Fruit fly (Drosophila melanogaster) whole organism, prepupa: ENCODE results near the gene RhoL.

Experiments
- Blimp-1 ChIP-seq: fragments of 200-800 bp; sonication (Bioruptor generic); optimal IDR thresholded peaks from 3 replicates; lab custom pipeline; 2017; ENCODE audit warnings: missing biosample characterization, missing genetic modification characterization, mild to moderate bottlenecking, moderate library complexity, missing genetic modification reagents
- CG10669 ChIP-seq: fragments of 200-800 bp; sonication (Bioruptor generic); optimal IDR thresholded peaks from 3 replicates; lab custom pipeline; 2018; ENCODE audit warnings: missing biosample characterization, mild to moderate bottlenecking, missing genetic modification characterization, moderate library complexity
- CG11294 ChIP-seq: fragments of 200-800 bp; sonication (Bioruptor generic); IDR thresholded peaks from 2 replicates; pipeline ENCODE4 v1.3.6; 2022; ENCODE audit warnings: missing biosample characterization, missing genetic modification characterization
- CG11762 ChIP-seq: fragments of 200-800 bp; sonication (Bioruptor generic); optimal IDR thresholded peaks from 3 replicates; lab custom pipeline; 2016; ENCODE audit warnings: missing biosample characterization, missing genetic modification characterization; ENCODE audit not compliant: insufficient read depth
- CG11902 ChIP-seq: fragments of 200-800 bp; sonication (Bioruptor generic); optimal IDR thresholded peaks from 3 replicates; lab custom pipeline; 2016; ENCODE audit warnings: missing biosample characterization, missing genetic modification characterization
- CG15336 ChIP-seq: fragments of 200-800 bp; sonication (Bioruptor generic); IDR thresholded peaks from 2 replicates; pipeline ENCODE4 v1.3.6; 2022; ENCODE audit warnings: missing biosample characterization, missing genetic modification characterization
- CG1621 ChIP-seq: fragments of 200-800 bp; sonication (Bioruptor generic); optimal IDR thresholded peaks from 3 replicates; lab custom pipeline; 2018; ENCODE audit warnings: missing biosample characterization, mild to moderate bottlenecking, missing genetic modification characterization
- CG3032 ChIP-seq: fragments of 200-800 bp; optimal IDR thresholded peaks from 2 replicates; lab custom pipeline; 2019; ENCODE audit warnings: missing biosample characterization, mild to moderate bottlenecking, missing genetic modification characterization, moderate library complexity
- CG31627 ChIP-seq: fragments of 200-800 bp; sonication (Bioruptor generic); optimal IDR thresholded peaks from 3 replicates; lab custom pipeline; 2016; ENCODE audit warnings: missing biosample characterization, missing genetic modification characterization
- CG32006 ChIP-seq: fragments of 200-800 bp; sonication (Bioruptor generic); optimal IDR thresholded peaks from 3 replicates; lab custom pipeline; 2017; ENCODE audit warnings: missing biosample characterization, mild to moderate bottlenecking, missing genetic modification characterization
- CG34406 ChIP-seq: fragments of 200-800 bp; sonication (Bioruptor generic); optimal IDR thresholded peaks from 3 replicates; lab custom pipeline; 2016; ENCODE audit warnings: missing biosample characterization, missing genetic modification characterization
- CG3919 ChIP-seq: fragments of 200-800 bp; sonication (Bioruptor generic); optimal IDR thresholded peaks from 3 replicates; lab custom pipeline; 2016; ENCODE audit warnings: missing biosample characterization, missing genetic modification characterization
- CG6163 ChIP-seq: fragments of 200-800 bp; sonication (Bioruptor generic); IDR thresholded peaks from 3 replicates; pipeline ENCODE4 v1.3.6; 2022; ENCODE audit warnings: missing biosample characterization, missing genetic modification characterization
- CG6276 ChIP-seq: fragments of 200-800 bp; sonication (Bioruptor generic); optimal IDR thresholded peaks from 2 replicates; lab custom pipeline; 2017; ENCODE audit warnings: missing biosample characterization, mild to moderate bottlenecking, missing genetic modification characterization
- CG6792 ChIP-seq: fragments of 200-800 bp; sonication (Bioruptor generic); optimal IDR thresholded peaks from 3 replicates; lab custom pipeline; 2016; ENCODE audit warnings: missing biosample characterization, missing genetic modification characterization
- CG6808 ChIP-seq: fragments of 200-800 bp; sonication (Bioruptor generic); optimal IDR thresholded peaks from 3 replicates; lab custom pipeline; 2017; ENCODE audit warnings: missing biosample characterization, missing genetic modification characterization, mild to moderate bottlenecking, moderate library complexity, missing genetic modification reagents
- CG6854 ChIP-seq: fragments of 200-800 bp; sonication (Bioruptor generic); optimal IDR thresholded peaks from 2 replicates; lab custom pipeline; 2017; ENCODE audit warnings: missing biosample characterization, mild to moderate bottlenecking, missing genetic modification characterization
- CG8119 ChIP-seq: fragments of 200-800 bp; sonication (Bioruptor generic); IDR thresholded peaks from 3 replicates; pipeline ENCODE4 v1.3.6; 2022; ENCODE audit warnings: missing biosample characterization, missing genetic modification characterization
- CG8319 ChIP-seq: fragments of 200-800 bp; sonication (Bioruptor generic); optimal IDR thresholded peaks from 3 replicates; lab custom pipeline; 2016; ENCODE audit warnings: missing biosample characterization, missing genetic modification characterization
- CG9139 ChIP-seq: fragments of 200-800 bp; sonication (Bioruptor generic); optimal IDR thresholded peaks from 3 replicates; lab custom pipeline; 2017; ENCODE audit warnings: missing biosample characterization, mild to moderate bottlenecking, missing genetic modification characterization
- Eip75B ChIP-seq: fragments of 200-800 bp; sonication (Bioruptor generic); optimal IDR thresholded peaks from 3 replicates; lab custom pipeline; 2016; ENCODE audit warnings: missing biosample characterization, missing genetic modification characterization
- Eip78C ChIP-seq: fragments of 200-800 bp; sonication (Bioruptor generic); peaks from one replicate; lab custom pipeline; 2016; ENCODE audit warnings: missing biosample characterization, missing genetic modification characterization
- Eip93F ChIP-seq: fragments of 200-800 bp; sonication (Bioruptor generic); optimal IDR thresholded peaks from 2 replicates; lab custom pipeline; 2016; ENCODE audit warnings: missing biosample characterization, mild to moderate bottlenecking, missing genetic modification characterization
- Ets21C ChIP-seq: fragments of 200-800 bp; sonication (Bioruptor generic); optimal IDR thresholded peaks from 3 replicates; lab custom pipeline; 2016; ENCODE audit warnings: missing biosample characterization, missing genetic modification characterization
- Ets96B ChIP-seq: fragments of 200-800 bp; optimal IDR thresholded peaks from 2 replicates; lab custom pipeline; 2019; ENCODE audit warnings: missing biosample characterization, mild to moderate bottlenecking, missing genetic modification characterization, moderate library complexity
- Gug ChIP-seq: fragments of 200-800 bp; sonication (Bioruptor generic); IDR thresholded peaks from 2 replicates; pipeline ENCODE4 v1.3.6; 2022; ENCODE audit warnings: missing biosample characterization, missing genetic modification characterization
- Hr38 ChIP-seq: sonication (Bioruptor generic); optimal IDR thresholded peaks from 2 replicates; lab custom pipeline; 2016; ENCODE audit warnings: missing biosample characterization, missing genetic modification characterization
- Hr39 ChIP-seq: fragments of 200-800 bp; sonication (Bioruptor generic); optimal IDR thresholded peaks from 2 replicates; lab custom pipeline; 2016; ENCODE audit warnings: missing biosample characterization, missing genetic modification characterization
- Lpt ChIP-seq: fragments of 200-800 bp; sonication (Bioruptor generic); optimal IDR thresholded peaks from 3 replicates; lab custom pipeline; 2016; ENCODE audit warnings: missing biosample characterization, missing genetic modification characterization
- Met ChIP-seq: fragments of 200-800 bp; sonication (Bioruptor generic); optimal IDR thresholded peaks from 3 replicates; lab custom pipeline; 2016; ENCODE audit warnings: missing biosample characterization, missing genetic modification characterization
- OdsH ChIP-seq: fragments of 200-800 bp; sonication (Bioruptor generic); optimal IDR thresholded peaks from 3 replicates; lab custom pipeline; 2016; ENCODE audit warnings: missing biosample characterization, missing genetic modification characterization
- Smox ChIP-seq: fragments of 200-800 bp; sonication (Bioruptor generic); optimal IDR thresholded peaks from 3 replicates; lab custom pipeline; 2016; ENCODE audit warnings: missing biosample characterization, missing genetic modification characterization
- Sox102F ChIP-seq: fragments of 200-800 bp; sonication (Bioruptor generic); optimal IDR thresholded peaks from 2 replicates; lab custom pipeline; 2016; ENCODE audit warnings: missing biosample characterization, mild to moderate bottlenecking, missing genetic modification characterization
- Sox14 ChIP-seq: fragments of 200-800 bp; sonication (Bioruptor generic); optimal IDR thresholded peaks from 3 replicates; lab custom pipeline; 2016; ENCODE audit warnings: missing biosample characterization, missing genetic modification characterization
- Sox15 ChIP-seq: fragments of 200-800 bp; sonication (Bioruptor generic); optimal IDR thresholded peaks from 3 replicates; lab custom pipeline; 2016; ENCODE audit warnings: missing biosample characterization, missing genetic modification characterization
- achi ChIP-seq: fragments of 200-800 bp; sonication (Bioruptor generic); optimal IDR thresholded peaks from 3 replicates; lab custom pipeline; 2016; ENCODE audit warnings: missing biosample characterization, missing genetic modification characterization
- acj6 ChIP-seq: fragments of 200-800 bp; sonication (Bioruptor generic); optimal IDR thresholded peaks from 3 replicates; lab custom pipeline; 2016; ENCODE audit warnings: missing biosample characterization, missing genetic modification characterization
- cyc ChIP-seq: fragments of 200-800 bp; sonication (Bioruptor generic); optimal IDR thresholded peaks from 3 replicates; lab custom pipeline; 2016; ENCODE audit warnings: missing biosample characterization, missing genetic modification characterization
- dac ChIP-seq: fragments of 200-800 bp; sonication (Bioruptor generic); optimal IDR thresholded peaks from 2 replicates; lab custom pipeline; 2017; ENCODE audit warnings: missing biosample characterization, mild to moderate bottlenecking, missing genetic modification characterization
- dsx ChIP-seq: fragments of 200-800 bp; optimal IDR thresholded peaks from 3 replicates; lab custom pipeline; 2019; ENCODE audit warnings: missing biosample characterization, mild to moderate bottlenecking, missing genetic modification characterization, moderate library complexity; ENCODE audit not compliant: poor library complexity, severe bottlenecking
- eg ChIP-seq: fragments of 200-800 bp; sonication (Bioruptor generic); IDR thresholded peaks from 3 replicates; pipeline ENCODE4 v1.3.6; 2022; ENCODE audit warnings: missing biosample characterization, missing genetic modification characterization
- esn ChIP-seq: fragments of 200-800 bp; sonication (Bioruptor generic); optimal IDR thresholded peaks from 2 replicates; lab custom pipeline; 2016; ENCODE audit warnings: missing biosample characterization, mild to moderate bottlenecking, missing genetic modification characterization, moderate library complexity
- fkh ChIP-seq: fragments of 200-800 bp; sonication (Bioruptor generic); optimal IDR thresholded peaks from 3 replicates; lab custom pipeline; 2017; ENCODE audit warnings: missing biosample characterization, mild to moderate bottlenecking, missing genetic modification characterization, moderate library complexity
- lz ChIP-seq: fragments of 200-800 bp; sonication (Bioruptor generic); optimal IDR thresholded peaks from 3 replicates; lab custom pipeline; 2016; ENCODE audit warnings: missing biosample characterization, missing genetic modification characterization
- net ChIP-seq: fragments of 200-800 bp; sonication (Bioruptor generic); optimal IDR thresholded peaks from 3 replicates; lab custom pipeline; 2016; ENCODE audit warnings: missing biosample characterization, missing genetic modification characterization
- pdm3 ChIP-seq: fragments of 200-800 bp; sonication (Bioruptor generic); optimal IDR thresholded peaks from 3 replicates; lab custom pipeline; 2016; ENCODE audit warnings: missing biosample characterization, missing genetic modification characterization
- salr ChIP-seq, 2 experiments: fragments of 200-800 bp; sonication (Bioruptor generic); optimal IDR thresholded peaks; 3 replicates each; lab custom pipeline; 2016 to 2018; ENCODE audit warnings: missing biosample characterization in 2 of 2, missing genetic modification characterization in 2 of 2, mild to moderate bottlenecking in 1 of 2
- spab ChIP-seq: fragments of 200-800 bp; sonication (Bioruptor generic); optimal IDR thresholded peaks from 2 replicates; lab custom pipeline; 2017; ENCODE audit warnings: missing biosample characterization, mild to moderate bottlenecking, missing genetic modification characterization, missing genetic modification reagents
- ss ChIP-seq, 2 experiments: fragments of 200-800 bp; sonication (Bioruptor generic); optimal IDR thresholded peaks; 2 replicates in 1 of 2; 3 replicates in 1 of 2; lab custom pipeline; 2017 to 2018; ENCODE audit warnings: mild to moderate bottlenecking in 2 of 2, missing biosample characterization in 2 of 2, missing genetic modification characterization in 2 of 2, moderate library complexity in 1 of 2
- svp ChIP-seq: fragments of 200-800 bp; sonication (Bioruptor generic); peaks from one replicate; lab custom pipeline; 2016; ENCODE audit warnings: missing biosample characterization, missing genetic modification characterization
- topi ChIP-seq: fragments of 200-800 bp; sonication (Bioruptor generic); optimal IDR thresholded peaks from 3 replicates; lab custom pipeline; 2016; ENCODE audit warnings: missing biosample characterization, missing genetic modification characterization
- vri ChIP-seq: fragments of 200-800 bp; sonication (Bioruptor generic); optimal IDR thresholded peaks from 3 replicates; lab custom pipeline; 2016; ENCODE audit warnings: missing biosample characterization, mild to moderate bottlenecking, missing genetic modification characterization

RhoL gene

DNA sequence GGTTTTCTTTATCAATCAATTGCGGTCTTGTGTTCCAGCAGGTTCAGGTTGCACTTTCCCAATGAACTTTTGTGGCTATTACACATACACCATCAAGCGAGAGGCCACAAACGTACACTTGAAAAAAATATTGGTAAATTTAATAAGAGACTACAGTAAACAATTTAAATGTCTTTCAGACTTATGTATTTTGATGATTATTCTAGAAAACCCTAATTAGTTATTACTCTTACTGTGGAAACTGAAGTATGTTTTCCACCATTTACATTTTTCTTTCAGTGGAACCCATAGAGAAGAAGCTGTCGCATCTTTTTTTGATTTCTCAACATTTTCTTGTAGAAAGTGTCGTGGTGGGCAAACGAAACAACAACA is 31.7 kb upstream of the RhoL start:
- TF ChIP-seq cyc (peak; percentile 87), CG6792 (peak; percentile 86), CG8319 (peak; percentile 83), CG31627 (GFP tag; lab: Kevin White, UChicago) (peak; percentile 92), CG11762 (peak; percentile 81), Eip93F (GFP tag; lab: Kevin White, UChicago) (no peak), Eip75B (GFP tag; lab: Kevin White, UChicago) (peak; percentile 87), Hr39 (GFP tag; lab: Kevin White, UChicago) (peak; percentile 91), Lpt (GFP tag; lab: Kevin White, UChicago) (peak; percentile 88), CG3032 (tag; lab: Kevin White, UChicago) (peak; percentile 87), vri (GFP tag; lab: Kevin White, UChicago) (no peak), salr (GFP tag; optimal IDR thresholded peaks at IDR 0.05; lab: Kevin White, UChicago) (peak; percentile 69 to 92), CG3919 (GFP tag; lab: Kevin White, UChicago) (peak; percentile 92), CG32006 (peak; percentile 95), Sox15 (peak; percentile 81), dsx (peak; percentile 80), Sox102F (GFP tag; lab: Kevin White, UChicago) (peak; percentile 90), CG6163 (no peak; the same call in none of the 3 replicates), CG10669 (GFP tag; lab: Kevin White, UChicago) (peak; percentile 84), CG6854 (no peak), CG11294 (GFP tag; lab: Robert Waterston, UW) (peak; percentile 78; the same call in 1 of the 2 replicates), ss (GFP tag; optimal IDR thresholded peaks at IDR 0.05; lab: Kevin White, UChicago) (peak in 1 of 2 experiments; percentile 57), Sox14 (GFP tag; lab: Kevin White, UChicago) (peak; percentile 93), Met (peak; percentile 92), Ets96B (tag; lab: Kevin White, UChicago) (peak; percentile 84), esn (GFP tag; lab: Kevin White, UChicago) (peak; percentile 93), topi (GFP tag; lab: Kevin White, UChicago) (peak; percentile 90), lz (GFP tag; lab: Kevin White, UChicago) (peak; percentile 87), svp (GFP tag; lab: Kevin White, UChicago) (peak; percentile 90), CG6276 (GFP tag; lab: Kevin White, UChicago) (peak; percentile 86), spab (GFP tag; lab: Kevin White, UChicago) (peak; percentile 79), Ets21C (peak; percentile 75), CG9139 (GFP tag; lab: Kevin White, UChicago) (no peak), OdsH (peak; percentile 93), achi (GFP tag; lab: Kevin White, UChicago) (peak; percentile 92), CG34406 (GFP tag; lab: Kevin White, UChicago) (peak; percentile 88), CG15336 (peak; percentile 94), Smox (GFP tag; lab: Kevin White, UChicago) (peak; percentile 89), Hr38 (GFP tag; lab: Kevin White, UChicago) (peak; percentile 18), acj6 (GFP tag; lab: Kevin White, UChicago) (peak; percentile 92), CG11902 (GFP tag; lab: Kevin White, UChicago) (peak; percentile 83), eg (GFP tag; lab: Robert Waterston, UW) (peak; percentile 94), net (GFP tag; lab: Kevin White, UChicago) (peak; percentile 91), Gug (GFP tag; lab: Robert Waterston, UW) (peak; percentile 89), CG1621 (tag; lab: Kevin White, UChicago) (peak; percentile 79), dac (peak; percentile 74), Blimp-1 (GFP tag; lab: Kevin White, UChicago) (peak; percentile 61), CG6808 (GFP tag; lab: Kevin White, UChicago) (no peak), Eip78C (GFP tag; lab: Kevin White, UChicago) (peak; percentile 97), CG8119 (GFP tag; lab: Robert Waterston, UW) (peak; percentile 93), pdm3 (peak; percentile 93), fkh (GFP tag; lab: Kevin White, UChicago) (peak; percentile 21)
